Fruit fly (Drosophila melanogaster): Measurements from ENCODE around the gene CG11585.

CG11585 gene

DNA sequence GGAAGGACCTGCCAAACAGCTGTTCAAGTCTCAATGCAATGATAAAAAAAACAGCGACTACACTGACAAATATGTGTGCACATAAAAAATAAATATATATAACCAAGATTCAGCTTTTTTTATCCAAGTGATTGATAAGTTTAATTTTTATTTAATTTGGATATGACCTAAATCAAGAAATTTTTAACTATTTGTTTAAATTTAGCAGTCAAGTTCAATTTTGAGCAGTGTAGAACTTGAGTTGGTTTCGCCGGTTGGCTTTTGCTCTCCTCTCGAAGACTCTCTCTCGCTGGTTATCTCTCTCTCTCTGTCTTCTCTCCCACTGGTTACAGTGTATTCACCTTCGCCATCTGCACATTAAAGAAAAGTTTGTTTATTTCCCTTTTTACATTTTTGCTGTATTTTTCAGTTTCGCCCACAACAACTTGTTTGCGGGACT, 28.7 kb downstream of the CG11585 start (continued):
- TF ChIP-seq p53 (GFP tag; optimal IDR thresholded peaks at IDR 0.05) (peak; percentile 25), Doc2 (GFP tag; IDR thresholded peaks at IDR 0.05) (peak; percentile 54; the same call in 1 of the 2 replicates), Stat92E (GFP tag; optimal IDR thresholded peaks at IDR 0.05) (peak in 1 of 3 experiments; percentile 8), CG4328 (GFP tag; optimal IDR thresholded peaks at IDR 0.05) (peak; percentile 59), CG7271 (tag; optimal IDR thresholded peaks at IDR 0.05) (peak; percentile 60), CG6683 (GFP tag; optimal IDR thresholded peaks at IDR 0.05) (peak; percentile 79), Dll (GFP tag; IDR thresholded peaks at IDR 0.05; ENCODE audit: partially characterized antibody) (no peak), Lhr (GFP tag; optimal IDR thresholded peaks at IDR 0.05) (peak; percentile 69), zfh2 (GFP tag; optimal IDR thresholded peaks at IDR 0.05) (peak; percentile 39), CG3163 (GFP tag; optimal IDR thresholded peaks at IDR 0.05) (no peak), ranshi (GFP tag; IDR thresholded peaks at IDR 0.05) (peak; percentile 91), al (GFP tag; IDR thresholded peaks at IDR 0.05) (peak; percentile 84), ssp (GFP tag; IDR thresholded peaks at IDR 0.05) (peak; percentile 61), psq (GFP tag; optimal IDR thresholded peaks at IDR 0.05) (peak; percentile 33), Six4 (GFP tag; optimal IDR thresholded peaks at IDR 0.05) (peak; percentile 82), CG17385 (GFP tag; optimal IDR thresholded peaks at IDR 0.05) (peak; percentile 84), MTF-1 (GFP tag; optimal IDR thresholded peaks at IDR 0.05; ENCODE audit: borderline replicate concordance) (peak; percentile 71), CG1602 (GFP tag; optimal IDR thresholded peaks at IDR 0.05) (peak; percentile 75), Nf-YC (tag; optimal IDR thresholded peaks at IDR 0.05) (peak; percentile 61), CG2875 (GFP tag; optimal IDR thresholded peaks at IDR 0.05) (peak; percentile 75), CrebB (tag; optimal IDR thresholded peaks at IDR 0.05) (peak; percentile 72), Chrac-16 (GFP tag; optimal IDR thresholded peaks at IDR 0.05) (peak; percentile 78), HLH3B (GFP tag; IDR thresholded peaks at IDR 0.05) (peak; percentile 90), CG17912 (GFP tag; optimal IDR thresholded peaks at IDR 0.05) (no peak), YL-1 (GFP tag; optimal IDR thresholded peaks at IDR 0.05) (peak; percentile 23), ind (GFP tag; optimal IDR thresholded peaks at IDR 0.05) (peak; percentile 82), CG7987 (GFP tag; optimal IDR thresholded peaks at IDR 0.05) (peak; percentile 27), pros (GFP tag; optimal IDR thresholded peaks at IDR 0.05) (no peak), grau (tag; optimal IDR thresholded peaks at IDR 0.05) (peak; percentile 89), nmo (GFP tag; optimal IDR thresholded peaks at IDR 0.05) (peak; percentile 90), ci (GFP tag; IDR thresholded peaks at IDR 0.05) (peak; percentile 88), Mes4 (GFP tag; optimal IDR thresholded peaks at IDR 0.05) (peak; percentile 55), CG11398 (GFP tag; optimal IDR thresholded peaks at IDR 0.05) (no peak), Doc3 (GFP tag; IDR thresholded peaks at IDR 0.05; ENCODE audit: partially characterized antibody) (no peak), CG31365 (tag; optimal IDR thresholded peaks at IDR 0.05) (peak; percentile 32), CG5245 (GFP tag; optimal IDR thresholded peaks at IDR 0.05) (peak; percentile 79), Ets65A (GFP tag) (peak; percentile 88), zf30C (GFP tag; optimal IDR thresholded peaks at IDR 0.05) (peak; percentile 73), CG13287 (GFP tag; IDR thresholded peaks at IDR 0.05; ENCODE audit: partially characterized antibody) (no peak), bab2 (GFP tag; optimal IDR thresholded peaks at IDR 0.05) (peak; percentile 63), cad (GFP tag; optimal IDR thresholded peaks at IDR 0.05) (no peak), Opbp (GFP tag; IDR thresholded peaks at IDR 0.05; ENCODE audit: partially characterized antibody) (no peak), Dref (GFP tag; IDR thresholded peaks at IDR 0.05) (no peak), CG2889 (GFP tag; IDR thresholded peaks at IDR 0.05) (peak; percentile 80), toy (GFP tag; IDR thresholded peaks at IDR 0.05) (peak; percentile 69), org-1 (GFP tag; optimal IDR thresholded peaks at IDR 0.05) (peak; percentile 84), fru (optimal IDR thresholded peaks at IDR 0.05) (no peak), pb (GFP tag; optimal IDR thresholded peaks at IDR 0.05) (no peak), sc (optimal IDR thresholded peaks at IDR 0.05) (no peak), sc (GFP tag; optimal IDR thresholded peaks at IDR 0.05) (peak; percentile 67), CG15696 (tag; optimal IDR thresholded peaks at IDR 0.05) (peak; percentile 75), fu2 (GFP tag; optimal IDR thresholded peaks at IDR 0.05) (peak; percentile 48)
